ENCODE assay signal across 3 fruit fly cellular contexts in genomic region chr3L:8825030-8825407, dm6.
TF ChIP-seq lines count a peak whose summit lies in the region.

No protein-coding gene starts in this region.

TF ChIP-seq in whole organism, embryonic, 481 proteins besides CTCF, POLR2A, EP300 and RAD21 (continued from another document):
- no peak for TF ChIP-seq D (optimal IDR thresholded peaks at IDR 0.05; lab: Kevin White, UChicago)
- TF ChIP-seq D (GFP tag; optimal IDR thresholded peaks at IDR 0.05; lab: Kevin White, UChicago): no peak
- no peak for TF ChIP-seq CG2202 (tag; optimal IDR thresholded peaks at IDR 0.05; lab: Kevin White, UChicago)
- no peak for TF ChIP-seq CG1603 (tag; optimal IDR thresholded peaks at IDR 0.05; lab: Kevin White, UChicago)
- no peak for TF ChIP-seq aop (GFP tag; IDR thresholded peaks at IDR 0.05; lab: Robert Waterston, UW)
- TF ChIP-seq CG1832 (GFP tag; optimal IDR thresholded peaks at IDR 0.05; lab: Kevin White, UChicago): no peak
- TF ChIP-seq CG10321 (GFP tag; IDR thresholded peaks at IDR 0.05; lab: Robert Waterston, UW): 0 out of 2 replicates have a peak, but pooled peaks have one; percentile 12
- no peak for TF ChIP-seq vnd (GFP tag; IDR thresholded peaks at IDR 0.05; lab: Robert Waterston, UW; ENCODE audit: partially characterized antibody)

TF ChIP-seq in whole organism, prepupa, 60 proteins besides CTCF, POLR2A, EP300 and RAD21 (continued from another document):
- TF ChIP-seq spab (GFP tag; optimal IDR thresholded peaks at IDR 0.05; lab: Kevin White, UChicago): peak; percentile 34
- no peak for TF ChIP-seq CG8319 (GFP tag; optimal IDR thresholded peaks at IDR 0.05; lab: Kevin White, UChicago)
- TF ChIP-seq topi (GFP tag; optimal IDR thresholded peaks at IDR 0.05; lab: Kevin White, UChicago): no peak
- peak; percentile 46; the same call in 2 of the 3 replicates for TF ChIP-seq CG6163 (GFP tag; IDR thresholded peaks at IDR 0.05; lab: Robert Waterston, UW)
- peak; percentile 43 for TF ChIP-seq svp (GFP tag; lab: Kevin White, UChicago)
- peak; percentile 29 for TF ChIP-seq Ets96B (tag; optimal IDR thresholded peaks at IDR 0.05; lab: Kevin White, UChicago)
- TF ChIP-seq CG7368 (GFP tag; optimal IDR thresholded peaks at IDR 0.05; lab: Kevin White, UChicago): no peak
- TF ChIP-seq fd85E (GFP tag; optimal IDR thresholded peaks at IDR 0.05; lab: Kevin White, UChicago): no peak
- TF ChIP-seq achi (GFP tag; optimal IDR thresholded peaks at IDR 0.05; lab: Kevin White, UChicago): no peak
- TF ChIP-seq Eip78C (GFP tag; lab: Kevin White, UChicago): peak; percentile 69

TF ChIP-seq in whole organism, wandering third instar larva, 38 proteins besides CTCF, POLR2A, EP300 and RAD21 (continued from another document):
- no peak for TF ChIP-seq Sp1 (GFP tag; optimal IDR thresholded peaks at IDR 0.05; lab: Kevin White, UChicago)
- no peak for TF ChIP-seq fru (GFP tag; optimal IDR thresholded peaks at IDR 0.05; lab: Kevin White, UChicago)
